Worm (Caenorhabditis elegans): ENCODE measurements around the gene trp-1.

The trp-1 gene

DNA sequence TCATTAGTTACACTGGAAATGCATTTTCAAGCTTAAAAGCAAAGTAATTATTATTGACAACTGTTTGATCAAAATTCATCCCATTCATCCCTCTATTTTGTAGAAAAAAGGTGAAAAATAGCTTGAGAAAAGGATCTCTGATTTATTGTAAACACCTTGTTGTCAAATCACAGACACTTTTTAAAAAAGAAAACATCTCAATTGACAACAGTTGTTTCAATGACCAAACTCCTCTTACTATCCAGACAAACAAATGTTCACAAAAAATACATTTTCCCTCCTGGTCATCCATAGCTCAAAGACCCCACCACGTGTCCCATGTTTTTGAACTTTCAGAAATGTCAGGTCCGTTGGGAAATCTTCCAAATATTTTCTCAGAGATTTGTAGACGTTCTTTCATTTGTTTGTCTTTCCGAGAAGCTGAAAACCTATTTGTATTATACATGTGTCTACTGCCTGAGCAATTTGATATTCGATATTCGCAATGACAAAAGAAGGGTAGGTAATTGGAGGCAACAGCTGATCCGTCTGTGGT, at the start of gene trp-1:
Gene trp-1, plus strand, starts transcription at position 485 of the 535 bp plus-strand sequence.
- TF ChIP-seq unc-62 (GFP tag; optimal IDR thresholded peaks at IDR 0.05) (no peak), sptf-1 (tag; optimal IDR thresholded peaks at IDR 0.05) (no peak), hlh-1 (tag; optimal IDR thresholded peaks at IDR 0.05) (no peak), mab-5 (tag; optimal IDR thresholded peaks at IDR 0.05) (no peak), drap-1 (GFP tag; optimal IDR thresholded peaks at IDR 0.05) (no peak)

- TF ChIP-seq ceh-83 (GFP tag; optimal IDR thresholded peaks at IDR 0.05) (no peak), mab-5 (tag; optimal IDR thresholded peaks at IDR 0.05) (no peak), bed-3 (GFP tag; optimal IDR thresholded peaks at IDR 0.05) (no peak), lsy-2 (tag; optimal IDR thresholded peaks at IDR 0.05) (peak; percentile 23), ztf-11 (tag; optimal IDR thresholded peaks at IDR 0.05) (no peak), nhr-237 (tag; optimal IDR thresholded peaks at IDR 0.05) (no peak), unc-120 (tag; optimal IDR thresholded peaks at IDR 0.05; ENCODE audit: poor library complexity, severe bottlenecking) (no peak), nhr-2 (tag; optimal IDR thresholded peaks at IDR 0.05) (no peak), zip-8 (tag; optimal IDR thresholded peaks at IDR 0.05) (no peak), nhr-12 (tag; optimal IDR thresholded peaks at IDR 0.05) (no peak), ceh-39 (tag; optimal IDR thresholded peaks at IDR 0.05) (no peak), tbx-8 (GFP tag; optimal IDR thresholded peaks at IDR 0.05) (no peak), ces-1 (GFP tag; optimal IDR thresholded peaks at IDR 0.05) (peak; percentile 23), mep-1 (tag; optimal IDR thresholded peaks at IDR 0.05) (peak; percentile 5), blmp-1 (tag; optimal IDR thresholded peaks at IDR 0.05) (no peak)
Measured at ce11 chrIII:8490254-8490653, 44.7 kb upstream of the trp-1 start, which contains the start of the genes ess-2 and F42H10.2. TSS of gene ess-2 (minus strand) at chrIII:8490352. TSS of gene F42H10.2 (plus strand) at chrIII:8490620.

ce11 chrIII:8491945-8492344, 43.0 kb upstream of the trp-1 start:
- no peak for TF ChIP-seq drap-1 (GFP tag; optimal IDR thresholded peaks at IDR 0.05)
- no peak for TF ChIP-seq unc-62 (GFP tag; optimal IDR thresholded peaks at IDR 0.05)
- no peak for TF ChIP-seq zip-8 (tag; optimal IDR thresholded peaks at IDR 0.05)
- TF ChIP-seq nhr-237 (tag; optimal IDR thresholded peaks at IDR 0.05) = no peak
- TF ChIP-seq mep-1 (tag; optimal IDR thresholded peaks at IDR 0.05) = no peak
- TF ChIP-seq elt-1 (tag; optimal IDR thresholded peaks at IDR 0.05; ENCODE audit: borderline replicate concordance, insufficient read depth) = no peak
- TF ChIP-seq snpc-4 (tag; optimal IDR thresholded peaks at IDR 0.05) = no peak
- no peak for TF ChIP-seq lin-32 (GFP tag; optimal IDR thresholded peaks at IDR 0.05)
- no peak for TF ChIP-seq flh-1 (GFP tag; optimal IDR thresholded peaks at IDR 0.05)
- no peak for TF ChIP-seq mab-5 (tag; optimal IDR thresholded peaks at IDR 0.05)
- no peak for TF ChIP-seq ceh-83 (GFP tag; optimal IDR thresholded peaks at IDR 0.05)
- no peak for TF ChIP-seq hlh-1 (tag; optimal IDR thresholded peaks at IDR 0.05)
- TF ChIP-seq unc-120 (tag; optimal IDR thresholded peaks at IDR 0.05; ENCODE audit: poor library complexity, severe bottlenecking) = no peak
- TF ChIP-seq sptf-1 (tag; optimal IDR thresholded peaks at IDR 0.05) = no peak

DNA sequence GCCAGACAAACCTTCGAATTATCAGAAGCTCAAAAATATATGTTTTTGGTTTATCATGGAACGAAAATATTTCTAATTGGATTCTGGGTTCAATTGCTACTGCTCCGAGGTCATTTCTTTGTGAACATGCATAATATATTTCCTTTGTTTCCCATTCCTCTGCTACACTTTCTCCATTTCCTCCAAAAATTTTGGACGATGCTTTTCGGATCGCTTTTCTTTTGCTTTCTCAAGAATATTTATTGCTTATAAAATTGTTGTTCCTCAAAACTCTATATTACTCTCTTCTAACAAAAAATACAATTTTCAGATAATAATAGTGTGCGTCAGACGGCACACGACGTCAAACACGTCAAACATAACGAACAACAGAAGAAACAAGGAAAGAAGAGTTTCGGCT, 40.2 kb upstream of the trp-1 start, which contains the start of gene pac-1:
Gene pac-1, plus strand, starts transcription at position 301 of the 400 bp plus-strand sequence.
- TF ChIP-seq unc-39 (tag; optimal IDR thresholded peaks at IDR 0.05) (no peak), hlh-1 (tag; optimal IDR thresholded peaks at IDR 0.05) (no peak), nhr-2 (tag; optimal IDR thresholded peaks at IDR 0.05) (no peak), unc-120 (tag; optimal IDR thresholded peaks at IDR 0.05; ENCODE audit: poor library complexity, severe bottlenecking) (no peak), ceh-39 (tag; optimal IDR thresholded peaks at IDR 0.05) (no peak), drap-1 (GFP tag; optimal IDR thresholded peaks at IDR 0.05) (no peak), bed-3 (GFP tag; optimal IDR thresholded peaks at IDR 0.05) (no peak), nhr-76 (tag; optimal IDR thresholded peaks at IDR 0.05) (no peak), flh-1 (GFP tag; optimal IDR thresholded peaks at IDR 0.05) (no peak), elt-3 (tag; optimal IDR thresholded peaks at IDR 0.05) (no peak), zip-8 (tag; optimal IDR thresholded peaks at IDR 0.05) (no peak), mab-5 (tag; optimal IDR thresholded peaks at IDR 0.05) (no peak), mls-2 (tag; optimal IDR thresholded peaks at IDR 0.05) (no peak), lsy-2 (tag; optimal IDR thresholded peaks at IDR 0.05) (no peak), mep-1 (tag; optimal IDR thresholded peaks at IDR 0.05) (no peak), lin-13 (tag; optimal IDR thresholded peaks at IDR 0.05) (no peak)

DNA sequence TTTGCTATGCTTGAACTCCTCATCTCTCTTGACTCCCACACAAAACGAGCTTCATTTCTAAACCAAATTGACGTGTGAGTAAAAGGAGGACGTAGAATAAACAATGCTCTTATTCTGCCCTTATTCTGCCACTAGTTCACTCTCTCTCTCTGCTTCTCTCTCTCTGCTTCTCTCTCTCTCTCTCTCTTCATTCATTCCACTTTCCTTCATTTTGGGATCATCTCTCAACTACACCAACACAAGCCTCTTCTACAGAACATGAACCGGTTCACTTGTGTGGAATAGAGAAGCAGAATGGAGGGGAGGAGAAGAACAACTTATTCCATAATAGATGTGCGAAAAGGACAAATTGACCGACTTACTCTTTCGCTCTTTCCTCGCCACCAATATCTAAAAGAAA, 31.6 kb upstream of the trp-1 start:
- TF ChIP-seq lin-32 (GFP tag; optimal IDR thresholded peaks at IDR 0.05) (no peak), elt-3 (tag; optimal IDR thresholded peaks at IDR 0.05) (no peak), nhr-2 (tag; optimal IDR thresholded peaks at IDR 0.05) (no peak), ceh-83 (GFP tag; optimal IDR thresholded peaks at IDR 0.05) (no peak), mab-5 (tag; optimal IDR thresholded peaks at IDR 0.05) (no peak), ceh-39 (tag; optimal IDR thresholded peaks at IDR 0.05) (no peak), drap-1 (GFP tag; optimal IDR thresholded peaks at IDR 0.05) (no peak), lsy-2 (tag; optimal IDR thresholded peaks at IDR 0.05) (no peak), ceh-43 (GFP tag; optimal IDR thresholded peaks at IDR 0.05) (no peak), snpc-4 (tag; optimal IDR thresholded peaks at IDR 0.05) (no peak), nhr-28 (tag; optimal IDR thresholded peaks at IDR 0.05) (no peak), tbx-8 (GFP tag; optimal IDR thresholded peaks at IDR 0.05) (no peak), nhr-76 (tag; optimal IDR thresholded peaks at IDR 0.05) (no peak)

All from whole organism, mixed stage, embryonic.